Fruit fly (Drosophila melanogaster): ENCODE results near the gene alpha-Man-Ia.
A peak's percentile ranks its signal among the peaks of the same experiment; 100 is the strongest.

The alpha-Man-Ia gene

dm6 chrX:10263165-10263956, 62.4 kb downstream of the alpha-Man-Ia start, which contains the start of gene Hk:
Hk (minus strand) TSS chrX:10263485.
- peak; percentile 66 for TF ChIP-seq CG33017 (tag; optimal IDR thresholded peaks at IDR 0.05)
- TF ChIP-seq CG7101 (tag; optimal IDR thresholded peaks at IDR 0.05) = peak; percentile 75
- TF ChIP-seq CG11617 (GFP tag; optimal IDR thresholded peaks at IDR 0.05) = peak; percentile 76
- TF ChIP-seq cic (GFP tag; optimal IDR thresholded peaks at IDR 0.05) = no peak
- TF ChIP-seq tj (GFP tag; optimal IDR thresholded peaks at IDR 0.05) = peak; percentile 68
- TF ChIP-seq cnc (optimal IDR thresholded peaks at IDR 0.05) = no peak
- peak; percentile 30 for TF ChIP-seq CG1620 (GFP tag; optimal IDR thresholded peaks at IDR 0.05)
- TF ChIP-seq CG5204 (GFP tag; optimal IDR thresholded peaks at IDR 0.05) = peak; percentile 80
- peak; percentile 60 for TF ChIP-seq pad (GFP tag; optimal IDR thresholded peaks at IDR 0.05)
- peak; percentile 64 for TF ChIP-seq Mnt (GFP tag; optimal IDR thresholded peaks at IDR 0.05)
- peak; percentile 10 for TF ChIP-seq Clk (GFP tag; optimal IDR thresholded peaks at IDR 0.05)
- TF ChIP-seq kay (GFP tag; ENCODE audit: borderline replicate concordance) = peak; percentile 71
- peak; percentile 78 for TF ChIP-seq CG7045 (GFP tag; optimal IDR thresholded peaks at IDR 0.05)
- TF ChIP-seq CG14711 (tag; optimal IDR thresholded peaks at IDR 0.05) = peak; percentile 78
- peak; percentile 22 for TF ChIP-seq bab1 (GFP tag; optimal IDR thresholded peaks at IDR 0.05)
- peak; percentile 8 for TF ChIP-seq Crg-1 (GFP tag; optimal IDR thresholded peaks at IDR 0.05)
- peak; percentile 84 for TF ChIP-seq Hr96 (GFP tag; optimal IDR thresholded peaks at IDR 0.05)
- peak; percentile 44 for TF ChIP-seq CG12768 (GFP tag; optimal IDR thresholded peaks at IDR 0.05)
- TF ChIP-seq toe (GFP tag; optimal IDR thresholded peaks at IDR 0.05) = peak; percentile 40
- no peak for TF ChIP-seq ovo (GFP tag; optimal IDR thresholded peaks at IDR 0.05)

dm6 chrX:10261172-10261571, 64.6 kb downstream of the alpha-Man-Ia start:
- no peak for TF ChIP-seq Mnt (GFP tag; optimal IDR thresholded peaks at IDR 0.05)
- TF ChIP-seq ovo (GFP tag; optimal IDR thresholded peaks at IDR 0.05) = no peak
- no peak for TF ChIP-seq kay (GFP tag; ENCODE audit: borderline replicate concordance)
- no peak for TF ChIP-seq CG12768 (GFP tag; optimal IDR thresholded peaks at IDR 0.05)
- no peak for TF ChIP-seq CG1620 (GFP tag; optimal IDR thresholded peaks at IDR 0.05)
- no peak for TF ChIP-seq tj (GFP tag; optimal IDR thresholded peaks at IDR 0.05)
- no peak for TF ChIP-seq Hr96 (GFP tag; optimal IDR thresholded peaks at IDR 0.05)
- no peak for TF ChIP-seq CG7101 (tag; optimal IDR thresholded peaks at IDR 0.05)
- no peak for TF ChIP-seq CG11617 (GFP tag; optimal IDR thresholded peaks at IDR 0.05)
- no peak for TF ChIP-seq Crg-1 (GFP tag; optimal IDR thresholded peaks at IDR 0.05)
- TF ChIP-seq toe (GFP tag; optimal IDR thresholded peaks at IDR 0.05) = no peak
- no peak for TF ChIP-seq CG5204 (GFP tag; optimal IDR thresholded peaks at IDR 0.05)

dm6 chrX:10259524-10259923, 66.2 kb downstream of the alpha-Man-Ia start:
- TF ChIP-seq CG7045 (GFP tag; optimal IDR thresholded peaks at IDR 0.05) (no peak), cic (GFP tag; optimal IDR thresholded peaks at IDR 0.05) (no peak)

dm6 chrX:10256228-10256627, 69.5 kb downstream of the alpha-Man-Ia start:
- no peak for TF ChIP-seq Mnt (GFP tag; optimal IDR thresholded peaks at IDR 0.05)
- TF ChIP-seq ovo (GFP tag; optimal IDR thresholded peaks at IDR 0.05) = no peak

dm6 chrX:10252745-10253144, 73.0 kb downstream of the alpha-Man-Ia start:
- TF ChIP-seq Hr96 (GFP tag; optimal IDR thresholded peaks at IDR 0.05) = no peak
- TF ChIP-seq Crg-1 (GFP tag; optimal IDR thresholded peaks at IDR 0.05) = no peak
- no peak for TF ChIP-seq toe (GFP tag; optimal IDR thresholded peaks at IDR 0.05)
- no peak for TF ChIP-seq pad (GFP tag; optimal IDR thresholded peaks at IDR 0.05)
- TF ChIP-seq tj (GFP tag; optimal IDR thresholded peaks at IDR 0.05) = no peak
- TF ChIP-seq CG33017 (tag; optimal IDR thresholded peaks at IDR 0.05) = no peak
- TF ChIP-seq CG5204 (GFP tag; optimal IDR thresholded peaks at IDR 0.05) = no peak
- no peak for TF ChIP-seq CG1620 (GFP tag; optimal IDR thresholded peaks at IDR 0.05)
- TF ChIP-seq cnc (optimal IDR thresholded peaks at IDR 0.05) = no peak
- no peak for TF ChIP-seq bab1 (GFP tag; optimal IDR thresholded peaks at IDR 0.05)
- no peak for TF ChIP-seq CG7101 (tag; optimal IDR thresholded peaks at IDR 0.05)
- TF ChIP-seq ovo (GFP tag; optimal IDR thresholded peaks at IDR 0.05) = no peak

- TF ChIP-seq Mnt (GFP tag; optimal IDR thresholded peaks at IDR 0.05) (peak; percentile 52), CG33017 (tag; optimal IDR thresholded peaks at IDR 0.05) (peak; percentile 2), CG7045 (GFP tag; optimal IDR thresholded peaks at IDR 0.05) (no peak)
Observed at dm6 chrX:10250659-10251058, 75.1 kb downstream of the alpha-Man-Ia start.

- TF ChIP-seq cnc (optimal IDR thresholded peaks at IDR 0.05) (no peak), tj (GFP tag; optimal IDR thresholded peaks at IDR 0.05) (peak; percentile 11), bab1 (GFP tag; optimal IDR thresholded peaks at IDR 0.05) (no peak)
Observed at dm6 chrX:10250017-10250416, 75.7 kb downstream of the alpha-Man-Ia start.
